Worm (Caenorhabditis elegans) whole organism, L2 larva: ENCODE results near the gene F55F3.4.
A peak's percentile ranks its signal among the peaks of the same experiment; 100 is the strongest.

Source experiments
- C34F6.9 ChIP-seq: fragments of 150-350 bp; optimal IDR thresholded peaks from 2 replicates; lab custom pipeline; 2014; ENCODE audit warnings: missing biosample characterization, missing genetic modification characterization
- F13H6.1 ChIP-seq: sonication (generic microtip); optimal IDR thresholded peaks from 2 replicates; lab custom pipeline; 2016; ENCODE audit warnings: missing genetic modification characterization, missing compliant biosample characterization
- ZK546.5 ChIP-seq: sonication (generic microtip); optimal IDR thresholded peaks from 2 replicates; lab custom pipeline; 2017; ENCODE audit warnings: missing biosample characterization, missing genetic modification characterization
- alr-1 ChIP-seq: fragments of 150-350 bp; optimal IDR thresholded peaks from 2 replicates; lab custom pipeline; 2014; ENCODE audit warnings: missing biosample characterization, missing genetic modification characterization
- aly-2 ChIP-seq: fragments of 150-350 bp; optimal IDR thresholded peaks from 2 replicates; lab custom pipeline; 2014; ENCODE audit warnings: missing biosample characterization, missing genetic modification characterization
- ama-1 ChIP-seq: fragments of 150-350 bp; optimal IDR thresholded peaks from 2 replicates; lab custom pipeline; 2018; ENCODE audit warnings: inconsistent platforms
- blmp-1 ChIP-seq: sonication (generic microtip); optimal IDR thresholded peaks from 2 replicates; lab custom pipeline; 2017; ENCODE audit warnings: missing genetic modification characterization, mild to moderate bottlenecking, missing compliant biosample characterization, antibody characterized with exemption, moderate library complexity; ENCODE audit not compliant: insufficient read depth
- ceh-16 ChIP-seq: fragments of 150-350 bp; optimal IDR thresholded peaks from 2 replicates; lab custom pipeline; 2014; ENCODE audit warnings: missing biosample characterization, missing genetic modification characterization
- crh-2 ChIP-seq: sonication (generic microtip); optimal IDR thresholded peaks from 2 replicates; lab custom pipeline; 2017; ENCODE audit warnings: missing biosample characterization, missing genetic modification characterization
- egl-27 ChIP-seq: sonication (generic microtip); optimal IDR thresholded peaks from 3 replicates; lab custom pipeline; 2017; ENCODE audit warnings: missing biosample characterization, missing genetic modification reagents, missing genetic modification characterization
- elt-1 ChIP-seq: fragments of 150-350 bp; optimal IDR thresholded peaks from 2 replicates; lab custom pipeline; 2014; ENCODE audit warnings: missing biosample characterization, missing genetic modification characterization
- elt-3 ChIP-seq: sonication (generic microtip); optimal IDR thresholded peaks from 2 replicates; lab custom pipeline; 2017; ENCODE audit warnings: missing biosample characterization, missing genetic modification characterization
- fos-1 ChIP-seq: fragments of 150-350 bp; optimal IDR thresholded peaks from 2 replicates; lab custom pipeline; 2014; ENCODE audit warnings: missing biosample characterization, missing genetic modification characterization
- gmeb-1 ChIP-seq: fragments of 150-350 bp; optimal IDR thresholded peaks from 2 replicates; lab custom pipeline; 2014; ENCODE audit warnings: missing biosample characterization, missing genetic modification characterization
- lin-11 ChIP-seq: fragments of 150-350 bp; sonication (generic microtip); optimal IDR thresholded peaks from 2 replicates; lab custom pipeline; 2014; ENCODE audit warnings: missing biosample characterization, missing genetic modification characterization, inconsistent platforms, mixed read lengths
- lin-13 ChIP-seq: fragments of 150-350 bp; optimal IDR thresholded peaks from 2 replicates; lab custom pipeline; 2014; ENCODE audit warnings: missing biosample characterization, missing genetic modification reagents, missing genetic modification characterization
- lin-39 ChIP-seq: fragments of 150-350 bp; optimal IDR thresholded peaks from 2 replicates; lab custom pipeline; 2014; ENCODE audit warnings: missing biosample characterization, missing genetic modification reagents, missing genetic modification characterization
- lsy-2 ChIP-seq, 2 experiments: fragments of 150-350 bp in 1 of 2; sonication (generic microtip) in 1 of 2; optimal IDR thresholded peaks; 2 replicates each; lab custom pipeline; 2014 to 2017; ENCODE audit warnings: missing biosample characterization in 2 of 2, missing genetic modification characterization in 2 of 2
- mab-5 ChIP-seq: fragments of 150-350 bp; optimal IDR thresholded peaks from 2 replicates; lab custom pipeline; 2014; ENCODE audit warnings: missing biosample characterization, missing genetic modification characterization
- mbf-1 ChIP-seq: sonication (generic microtip); optimal IDR thresholded peaks from 2 replicates; lab custom pipeline; 2017; ENCODE audit warnings: missing biosample characterization, missing genetic modification characterization
- mdl-1 ChIP-seq, 2 experiments: fragments of 150-350 bp in 1 of 2; sonication (generic microtip) in 1 of 2; optimal IDR thresholded peaks; 2 replicates each; lab custom pipeline; 2017; ENCODE audit warnings: missing biosample characterization in 2 of 2, missing genetic modification characterization in 2 of 2
- nhr-10 ChIP-seq: sonication (generic microtip); optimal IDR thresholded peaks from 2 replicates; lab custom pipeline; 2017; ENCODE audit warnings: missing biosample characterization, missing genetic modification characterization
- nhr-11 ChIP-seq: fragments of 150-350 bp; optimal IDR thresholded peaks from 2 replicates; lab custom pipeline; 2014; ENCODE audit warnings: missing biosample characterization, missing genetic modification characterization
- nhr-129 ChIP-seq: fragments of 150-350 bp; optimal IDR thresholded peaks from 2 replicates; lab custom pipeline; 2014; ENCODE audit warnings: missing biosample characterization, missing genetic modification characterization
- nhr-21 ChIP-seq: fragments of 150-350 bp; optimal IDR thresholded peaks from 2 replicates; lab custom pipeline; 2014; ENCODE audit warnings: missing biosample characterization, missing genetic modification characterization
- nhr-23 ChIP-seq: fragments of 150-350 bp; optimal IDR thresholded peaks from 2 replicates; lab custom pipeline; 2014; ENCODE audit warnings: missing biosample characterization, missing genetic modification reagents, missing genetic modification characterization
- nhr-237 ChIP-seq: fragments of 150-350 bp; optimal IDR thresholded peaks from 2 replicates; lab custom pipeline; 2014; ENCODE audit warnings: missing biosample characterization, missing genetic modification characterization
- nhr-6 ChIP-seq: fragments of 150-350 bp; optimal IDR thresholded peaks from 2 replicates; lab custom pipeline; 2014; ENCODE audit warnings: missing biosample characterization, missing genetic modification characterization
- nhr-77 ChIP-seq: fragments of 150-350 bp; optimal IDR thresholded peaks from 2 replicates; lab custom pipeline; 2014; ENCODE audit warnings: missing biosample characterization, missing genetic modification characterization
- peb-1 ChIP-seq: fragments of 150-350 bp; optimal IDR thresholded peaks from 2 replicates; lab custom pipeline; 2014; ENCODE audit warnings: missing biosample characterization, missing genetic modification characterization
- sem-4 ChIP-seq: fragments of 150-350 bp; optimal IDR thresholded peaks from 2 replicates; lab custom pipeline; 2014; ENCODE audit warnings: missing biosample characterization, missing genetic modification reagents, missing genetic modification characterization
- sma-3 ChIP-seq: sonication (generic microtip); optimal IDR thresholded peaks from 2 replicates; lab custom pipeline; 2016; ENCODE audit warnings: missing genetic modification reagents, missing genetic modification characterization, missing compliant biosample characterization
- sma-9 ChIP-seq, 2 experiments: fragments of 150-350 bp in 1 of 2; sonication (generic microtip) in 1 of 2; optimal IDR thresholded peaks; 2 replicates each; lab custom pipeline; 2014 to 2016; ENCODE audit warnings: missing genetic modification characterization in 2 of 2, mild to moderate bottlenecking in 1 of 2, missing biosample characterization in 1 of 2, missing compliant biosample characterization in 1 of 2, missing genetic modification reagents in 1 of 2, moderate library complexity in 1 of 2
- snpc-4 ChIP-seq: fragments of 150-350 bp; optimal IDR thresholded peaks from 2 replicates; lab custom pipeline; 2014; ENCODE audit warnings: missing biosample characterization, missing genetic modification characterization
- unc-39 ChIP-seq: fragments of 150-350 bp; optimal IDR thresholded peaks from 2 replicates; lab custom pipeline; 2014; ENCODE audit warnings: missing biosample characterization, missing genetic modification characterization
- unc-55 ChIP-seq: fragments of 150-350 bp; sonication (generic microtip); optimal IDR thresholded peaks from 3 replicates; lab custom pipeline; 2014; ENCODE audit warnings: missing biosample characterization, missing genetic modification reagents, missing genetic modification characterization
- unc-62 ChIP-seq: fragments of 150-350 bp; optimal IDR thresholded peaks from 2 replicates; lab custom pipeline; 2014; ENCODE audit warnings: missing biosample characterization, missing genetic modification reagents, missing genetic modification characterization
- zag-1 ChIP-seq: fragments of 150-350 bp; optimal IDR thresholded peaks from 2 replicates; lab custom pipeline; 2014; ENCODE audit warnings: missing biosample characterization, missing genetic modification characterization
- ztf-1 ChIP-seq: fragments of 200-800 bp; sonication (Bioruptor generic); conservative IDR thresholded peaks from 2 replicates; pipeline ENCODE4 v1.3.6; 2022; ENCODE audit warnings: missing genetic modification characterization, missing compliant biosample characterization
- ztf-4 ChIP-seq: fragments of 150-350 bp; optimal IDR thresholded peaks from 2 replicates; lab custom pipeline; 2014; ENCODE audit warnings: missing biosample characterization, missing genetic modification characterization

F55F3.4 gene

ce11 chrX:13754498-13754897, 30.9 kb upstream of the F55F3.4 start:
- peak; percentile 77 for TF ChIP-seq nhr-129
- TF ChIP-seq unc-55 (GFP tag; lab: Kevin White, UChicago): peak; percentile 49
- peak; percentile 34 for TF ChIP-seq crh-2 (tag; lab: Kevin White, UChicago)
- TF ChIP-seq ama-1 (lab: Kevin White, UChicago): peak; percentile 25
- TF ChIP-seq F13H6.1: peak; percentile 9
- TF ChIP-seq nhr-23 (tag; lab: Kevin White, UChicago): no peak
- TF ChIP-seq ZK546.5: no peak
- TF ChIP-seq sem-4 (tag; lab: Kevin White, UChicago): no peak
- peak; percentile 27 for TF ChIP-seq sma-3 (GFP tag; lab: Kevin White, UChicago)
- TF ChIP-seq mdl-1 (tag; optimal IDR thresholded peaks at IDR 0.05; lab: Kevin White, UChicago): peak; percentile 36 to 38
- TF ChIP-seq lsy-2 (tag; optimal IDR thresholded peaks at IDR 0.05; lab: Kevin White, UChicago): peak in 1 of 2 experiments; percentile 51
- TF ChIP-seq lin-13 (GFP tag; lab: Kevin White, UChicago): no peak
- TF ChIP-seq C34F6.9 (tag; lab: Kevin White, UChicago): peak; percentile 44
- TF ChIP-seq mbf-1: no peak
- no peak for TF ChIP-seq lin-39

ce11 chrX:13755469-13755868, 29.9 kb upstream of the F55F3.4 start, which contains the start of gene aakb-1:
TSS of gene aakb-1 (plus strand) at chrX:13755769.
- no peak for TF ChIP-seq egl-27 (tag; lab: Kevin White, UChicago)
- no peak for TF ChIP-seq zag-1
- no peak for TF ChIP-seq F13H6.1
- no peak for TF ChIP-seq unc-39 (tag; lab: Kevin White, UChicago)
- TF ChIP-seq gmeb-1 (tag; lab: Kevin White, UChicago): no peak
- TF ChIP-seq snpc-4 (tag; lab: Kevin White, UChicago): no peak
- no peak for TF ChIP-seq ama-1 (lab: Kevin White, UChicago)
- no peak for TF ChIP-seq sem-4 (tag; lab: Kevin White, UChicago)
- TF ChIP-seq nhr-10 (tag; lab: Kevin White, UChicago): no peak
- TF ChIP-seq nhr-21 (tag; lab: Kevin White, UChicago): no peak
- TF ChIP-seq ceh-16 (tag; lab: Kevin White, UChicago): no peak

ce11 chrX:13759676-13760447, 25.5 kb upstream of the F55F3.4 start, which contains the start of gene cest-13:
TSS of gene cest-13 (plus strand) at chrX:13760237.
- TF ChIP-seq fos-1 (tag; lab: Kevin White, UChicago): peak; percentile 35
- no peak for TF ChIP-seq nhr-237 (tag; lab: Kevin White, UChicago)
- no peak for TF ChIP-seq lsy-2 (tag; optimal IDR thresholded peaks at IDR 0.05; lab: Kevin White, UChicago)
- no peak for TF ChIP-seq sma-3 (GFP tag; lab: Kevin White, UChicago)
- TF ChIP-seq ztf-4: no peak
- peak; percentile 67 for TF ChIP-seq sma-9 (GFP tag; optimal IDR thresholded peaks at IDR 0.05; lab: Kevin White, UChicago)
- TF ChIP-seq sma-9 (tag; optimal IDR thresholded peaks at IDR 0.05; lab: Kevin White, UChicago): no peak
- TF ChIP-seq unc-39 (tag; lab: Kevin White, UChicago): no peak
- TF ChIP-seq alr-1 (tag; lab: Kevin White, UChicago): no peak
- TF ChIP-seq lin-39: no peak
- TF ChIP-seq mab-5 (tag; lab: Kevin White, UChicago): no peak
- TF ChIP-seq elt-3 (tag; lab: Kevin White, UChicago): no peak
- no peak for TF ChIP-seq nhr-21 (tag; lab: Kevin White, UChicago)
- TF ChIP-seq crh-2 (tag; lab: Kevin White, UChicago): peak; percentile 44

DNA sequence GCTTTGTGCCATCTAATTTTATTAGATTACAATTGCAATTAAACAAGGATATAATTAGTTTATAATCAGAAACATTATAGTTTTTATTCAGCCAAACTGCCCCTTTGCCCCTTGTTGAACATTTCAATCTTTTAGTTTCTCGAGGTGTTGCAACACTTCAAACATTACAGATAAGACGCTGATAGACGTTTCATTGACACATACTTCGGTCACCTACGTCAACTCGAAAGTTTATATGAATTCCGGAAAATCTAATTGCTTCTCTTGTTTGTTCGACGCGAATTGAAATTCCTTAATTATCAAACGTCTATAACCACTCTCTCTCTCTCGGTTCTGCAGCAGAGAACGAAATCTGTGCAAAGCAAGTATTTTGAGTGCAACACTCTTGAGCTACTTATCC, 18.1 kb upstream of the F55F3.4 start:
- no peak for TF ChIP-seq lin-13 (GFP tag; lab: Kevin White, UChicago)
- TF ChIP-seq unc-55 (GFP tag; lab: Kevin White, UChicago): no peak
- no peak for TF ChIP-seq ztf-1 (GFP tag; lab: Robert Waterston, UW)
- peak; percentile 11 for TF ChIP-seq fos-1 (tag; lab: Kevin White, UChicago)
- TF ChIP-seq ama-1 (lab: Kevin White, UChicago): no peak
- TF ChIP-seq sma-9 (GFP tag; optimal IDR thresholded peaks at IDR 0.05; lab: Kevin White, UChicago): peak; percentile 10
- TF ChIP-seq sma-9 (tag; optimal IDR thresholded peaks at IDR 0.05; lab: Kevin White, UChicago): no peak

DNA sequence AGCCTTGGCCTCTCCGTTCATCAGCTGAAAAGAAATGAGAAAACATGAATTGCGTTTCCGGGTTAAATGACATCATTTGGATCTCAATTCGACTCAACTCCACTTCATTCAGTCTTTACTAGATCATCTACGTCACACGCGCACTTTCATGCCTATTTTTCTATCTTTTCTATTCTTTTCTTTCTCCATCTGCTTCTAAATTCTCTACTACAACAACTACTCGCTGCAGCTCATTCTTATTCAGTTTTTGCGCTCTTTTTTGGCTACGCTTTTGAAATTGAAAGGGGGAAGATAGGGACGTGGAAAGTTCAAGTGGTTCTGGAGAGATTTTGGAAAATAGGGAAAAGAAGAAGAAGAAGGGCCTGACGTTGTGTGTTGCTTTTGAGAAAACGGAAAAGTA, 16.8 kb upstream of the F55F3.4 start:
- TF ChIP-seq lin-11 (tag; lab: Kevin White, UChicago): peak; percentile 29
- TF ChIP-seq zag-1: peak; percentile 80
- TF ChIP-seq unc-39 (tag; lab: Kevin White, UChicago): no peak
- no peak for TF ChIP-seq nhr-23 (tag; lab: Kevin White, UChicago)
- peak; percentile 65 for TF ChIP-seq C34F6.9 (tag; lab: Kevin White, UChicago)
- no peak for TF ChIP-seq sma-3 (GFP tag; lab: Kevin White, UChicago)
- TF ChIP-seq nhr-10 (tag; lab: Kevin White, UChicago): no peak
- TF ChIP-seq F13H6.1: peak; percentile 48
- TF ChIP-seq mbf-1: no peak
- TF ChIP-seq nhr-11 (tag; lab: Kevin White, UChicago): no peak
- TF ChIP-seq peb-1 (tag; lab: Kevin White, UChicago): no peak
- no peak for TF ChIP-seq ztf-1 (GFP tag; lab: Robert Waterston, UW)
- no peak for TF ChIP-seq gmeb-1 (tag; lab: Kevin White, UChicago)
- no peak for TF ChIP-seq aly-2 (tag; lab: Kevin White, UChicago)
- no peak for TF ChIP-seq blmp-1 (tag; lab: Kevin White, UChicago)
- no peak for TF ChIP-seq snpc-4 (tag; lab: Kevin White, UChicago)
- TF ChIP-seq unc-62: no peak
- no peak for TF ChIP-seq nhr-77 (tag; lab: Kevin White, UChicago)
- no peak for TF ChIP-seq elt-1 (tag; lab: Kevin White, UChicago)
- TF ChIP-seq lin-13 (GFP tag; lab: Kevin White, UChicago): peak; percentile 36
- peak; percentile 54 for TF ChIP-seq nhr-6 (tag; lab: Kevin White, UChicago)
- peak; percentile 35 for TF ChIP-seq nhr-129
- no peak for TF ChIP-seq mab-5 (tag; lab: Kevin White, UChicago)
